Fruit fly (Drosophila melanogaster): ENCODE results near the gene CG32221.

Gene CG32221

DNA sequence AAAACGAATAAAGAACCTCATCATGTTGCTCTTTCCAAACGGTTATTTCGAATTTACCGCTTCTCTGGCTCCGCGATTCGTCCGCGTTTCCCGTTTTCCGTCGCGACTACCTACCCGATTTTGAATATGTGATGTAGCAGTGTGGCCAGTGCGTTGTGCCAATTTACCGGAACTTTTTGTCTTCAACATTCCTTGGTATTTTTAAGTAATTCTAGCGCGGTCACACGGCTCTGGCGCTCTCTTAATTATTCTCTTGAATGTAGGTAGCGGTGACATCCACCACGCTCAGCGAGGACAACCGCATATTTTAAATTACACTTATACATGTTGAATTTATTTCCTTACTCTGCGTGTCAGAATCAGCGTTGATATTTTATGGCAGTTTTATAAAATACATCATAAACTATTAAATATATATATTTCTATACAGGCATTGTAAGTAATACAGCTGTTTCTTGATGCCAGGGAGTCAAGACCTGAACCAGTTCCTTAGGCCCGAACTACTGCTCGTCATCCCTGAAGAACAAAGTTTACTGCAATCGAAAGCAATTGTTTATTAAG is 41.0 kb upstream of the CG32221 start, which contains the start of the genes CG42637, Gyc76C and SREBP (continued):
- peak; percentile 1 for TF ChIP-seq Bdp1 (GFP tag; optimal IDR thresholded peaks at IDR 0.05)
- peak; percentile 12 for TF ChIP-seq repo (GFP tag; optimal IDR thresholded peaks at IDR 0.05)
- peak; percentile 59; the same call in 2 of the 4 replicates for TF ChIP-seq chinmo (GFP tag; IDR thresholded peaks at IDR 0.05; ENCODE audit: partially characterized antibody)
- peak; percentile 42 for TF ChIP-seq HmgD (GFP tag; optimal IDR thresholded peaks at IDR 0.05)
- TF ChIP-seq D19A (tag; optimal IDR thresholded peaks at IDR 0.05), result no peak
- TF ChIP-seq Kr (GFP tag; optimal IDR thresholded peaks at IDR 0.05), result no peak
- TF ChIP-seq tap (tag; optimal IDR thresholded peaks at IDR 0.05), result no peak
- TF ChIP-seq CG7928 (GFP tag; optimal IDR thresholded peaks at IDR 0.05), result peak; percentile 98
- TF ChIP-seq nom (GFP tag; optimal IDR thresholded peaks at IDR 0.05), result no peak
- peak; percentile 43; the same call in 2 of the 3 replicates for TF ChIP-seq row (GFP tag; IDR thresholded peaks at IDR 0.05)
- no peak for TF ChIP-seq Fer1 (GFP tag; optimal IDR thresholded peaks at IDR 0.05)
- no peak for TF ChIP-seq Aef1 (GFP tag; IDR thresholded peaks at IDR 0.05)
- TF ChIP-seq CG9437 (GFP tag; optimal IDR thresholded peaks at IDR 0.05), result no peak
- peak; percentile 28 for TF ChIP-seq Hsf (GFP tag; optimal IDR thresholded peaks at IDR 0.05)
- TF ChIP-seq CG3838 (GFP tag; optimal IDR thresholded peaks at IDR 0.05), result peak; percentile 11
- TF ChIP-seq CG6791 (GFP tag; IDR thresholded peaks at IDR 0.05; ENCODE audit: partially characterized antibody), result peak; percentile 70; the same call in 1 of the 3 replicates
- TF ChIP-seq Myb (GFP tag; optimal IDR thresholded peaks at IDR 0.05), result peak; percentile 87
- TF ChIP-seq CG7987 (GFP tag; optimal IDR thresholded peaks at IDR 0.05), result peak; percentile 7
- peak; percentile 66 for TF ChIP-seq CG10267 (tag; optimal IDR thresholded peaks at IDR 0.05)
- TF ChIP-seq Atf6 (GFP tag; IDR thresholded peaks at IDR 0.05), result peak; percentile 4; the same call in 1 of the 2 replicates
- peak; percentile 45 for TF ChIP-seq CG15011 (GFP tag; optimal IDR thresholded peaks at IDR 0.05)
- no peak for TF ChIP-seq CG2875 (GFP tag; optimal IDR thresholded peaks at IDR 0.05)
- TF ChIP-seq CG9727 (GFP tag; optimal IDR thresholded peaks at IDR 0.05), result no peak
- TF ChIP-seq CG18619 (GFP tag; optimal IDR thresholded peaks at IDR 0.05), result peak; percentile 2
- peak; percentile 96 for TF ChIP-seq CG9797 (GFP tag; optimal IDR thresholded peaks at IDR 0.05)
- peak in 1 of 3 experiments; percentile 65 for TF ChIP-seq Stat92E (GFP tag; optimal IDR thresholded peaks at IDR 0.05)
- peak; percentile 56; the same call in 2 of the 3 replicates for TF ChIP-seq knrl (GFP tag; IDR thresholded peaks at IDR 0.05; ENCODE audit: partially characterized antibody)
- TF ChIP-seq Hr3 (GFP tag; optimal IDR thresholded peaks at IDR 0.05), result no peak
- TF ChIP-seq CG12659 (GFP tag; optimal IDR thresholded peaks at IDR 0.05), result peak; percentile 75
- TF ChIP-seq GATAe (GFP tag; conservative IDR thresholded peaks at IDR 0.05), result no peak
- TF ChIP-seq pzg (GFP tag; optimal IDR thresholded peaks at IDR 0.05), result peak; percentile 93
- TF ChIP-seq org-1 (GFP tag; optimal IDR thresholded peaks at IDR 0.05), result no peak
- TF ChIP-seq Neu2 (GFP tag; optimal IDR thresholded peaks at IDR 0.05; ENCODE audit: borderline replicate concordance), result no peak
- no peak for TF ChIP-seq CG11398 (GFP tag; optimal IDR thresholded peaks at IDR 0.05)
- peak; percentile 40 for TF ChIP-seq CG12391 (tag; optimal IDR thresholded peaks at IDR 0.05)
- TF ChIP-seq pita (GFP tag; optimal IDR thresholded peaks at IDR 0.05), result peak; percentile 90
- TF ChIP-seq HLH4C (GFP tag; IDR thresholded peaks at IDR 0.05; ENCODE audit: partially characterized antibody), result 0 out of 3 replicates have a peak, but pooled peaks have one; percentile 45
- peak; percentile 4 for TF ChIP-seq CG10431 (GFP tag; optimal IDR thresholded peaks at IDR 0.05)
- TF ChIP-seq Jarid2 (GFP tag; optimal IDR thresholded peaks at IDR 0.05), result peak; percentile 71
- TF ChIP-seq BEAF-32 (GFP tag; optimal IDR thresholded peaks at IDR 0.05), result peak; percentile 56
- no peak for TF ChIP-seq D19B (GFP tag; optimal IDR thresholded peaks at IDR 0.05)
- TF ChIP-seq cg (GFP tag; optimal IDR thresholded peaks at IDR 0.05), result peak; percentile 59
- peak; percentile 60 for TF ChIP-seq CrebB (tag; optimal IDR thresholded peaks at IDR 0.05)
- peak; percentile 64 for TF ChIP-seq CG3847 (GFP tag; IDR thresholded peaks at IDR 0.05)
- peak; percentile 69 for TF ChIP-seq Opbp (GFP tag; IDR thresholded peaks at IDR 0.05; ENCODE audit: partially characterized antibody)
- TF ChIP-seq CG2116 (GFP tag; optimal IDR thresholded peaks at IDR 0.05), result peak; percentile 69
- peak; percentile 46 for TF ChIP-seq MTF-1 (GFP tag; optimal IDR thresholded peaks at IDR 0.05; ENCODE audit: borderline replicate concordance)
- TF ChIP-seq CG13287 (GFP tag; IDR thresholded peaks at IDR 0.05; ENCODE audit: partially characterized antibody), result peak; percentile 48
